Fruit fly (Drosophila melanogaster) S2 (cell line): ENCODE data around the gene Fkbp39.

ENCODE experiments used
- CG8478 ChIP-seq: fragments of >200 bp; optimal IDR thresholded peaks from 2 replicates; lab custom pipeline; 2018
- CTCF ChIP-seq, 2 experiments: fragments of >200 bp; optimal IDR thresholded peaks; 2 replicates each; lab custom pipeline; 2018

dm6 chr3R:15320747-15321085 lies 12.2 kb downstream of the Fkbp39 start, which contains the start of gene ear:
- TF ChIP-seq CG8478 (lab: Kevin White, UChicago) (no peak), CTCF (optimal IDR thresholded peaks at IDR 0.05; lab: Kevin White, UChicago) (no peak)
